Worm (Caenorhabditis elegans): ENCODE measurements around the gene gcsh-1.

DNA sequence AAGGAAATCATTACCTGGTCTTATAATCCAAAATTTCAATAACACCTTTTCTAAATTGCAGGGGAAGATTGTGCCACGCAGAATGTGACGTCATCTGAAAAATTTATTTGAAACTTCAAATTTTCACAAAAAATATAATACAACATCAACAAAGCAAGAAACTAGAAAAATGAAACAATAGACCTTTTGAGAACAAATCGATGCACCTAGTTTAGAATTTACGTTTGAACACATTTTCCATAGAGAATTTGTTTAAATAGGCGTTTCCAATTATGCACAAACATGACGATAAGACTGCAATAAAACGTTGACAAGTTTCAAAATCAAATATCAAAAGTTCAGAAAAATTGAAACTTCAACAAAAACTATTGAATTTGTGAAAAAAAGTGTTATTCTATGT is 2.1 kb downstream of the gcsh-1 start, which contains the start of gene fbxa-141:
- TF ChIP-seq ets-7 (tag; optimal IDR thresholded peaks at IDR 0.05) (no peak), ama-1 (optimal IDR thresholded peaks at IDR 0.05) (no peak), ceh-13 (GFP tag; optimal IDR thresholded peaks at IDR 0.05) (no peak), tra-4 (tag; optimal IDR thresholded peaks at IDR 0.05) (no peak), hmbx-1 (tag; optimal IDR thresholded peaks at IDR 0.05) (no peak), ceh-36 (tag; optimal IDR thresholded peaks at IDR 0.05) (no peak), tbx-11 (GFP tag; IDR thresholded peaks at IDR 0.05) (no peak), tbx-37 (GFP tag; conservative IDR thresholded peaks at IDR 0.05) (no peak), pes-1 (GFP tag; IDR thresholded peaks at IDR 0.05) (no peak), sea-1 (GFP tag; conservative IDR thresholded peaks at IDR 0.05) (no peak), hmg-4 (GFP tag; optimal IDR thresholded peaks at IDR 0.05) (no peak)

All from whole organism, early embryonic.